Worm (Caenorhabditis elegans) whole organism, L4 larva: ENCODE data around the gene ttr-23.
A peak's percentile ranks its signal among the peaks of the same experiment; 100 is the strongest.

Source experiments
- D1046.2 ChIP-seq: fragments of 200-800 bp; sonication (Bioruptor generic); IDR thresholded peaks from 2 replicates; pipeline ENCODE4 v1.3.6; 2022; ENCODE audit warnings: missing genetic modification characterization, missing compliant biosample characterization
- F49E8.2 ChIP-seq: sonication (generic microtip); optimal IDR thresholded peaks from 2 replicates; lab custom pipeline; 2016; ENCODE audit warnings: missing compliant biosample characterization, mild to moderate bottlenecking, missing genetic modification characterization, borderline replicate concordance
- R02D3.7 ChIP-seq: fragments of 150-350 bp; sonication (generic microtip); optimal IDR thresholded peaks from 3 replicates; lab custom pipeline; 2014; ENCODE audit warnings: missing biosample characterization, missing genetic modification characterization
- T20F7.1 ChIP-seq: fragments of 200-800 bp; sonication (Bioruptor generic); optimal IDR thresholded peaks from 2 replicates; lab custom pipeline; 2018; ENCODE audit warnings: mild to moderate bottlenecking, missing genetic modification characterization, missing compliant biosample characterization
- aly-2 ChIP-seq: sonication (generic microtip); optimal IDR thresholded peaks from 2 replicates; lab custom pipeline; 2018; ENCODE audit warnings: missing biosample characterization, missing genetic modification characterization
- attf-4 ChIP-seq: sonication (generic microtip); optimal IDR thresholded peaks from 3 replicates; lab custom pipeline; 2017; ENCODE audit warnings: missing biosample characterization, missing genetic modification characterization
- ceh-28 ChIP-seq: fragments of 150-350 bp; optimal IDR thresholded peaks from 2 replicates; lab custom pipeline; 2014; ENCODE audit warnings: missing biosample characterization, missing genetic modification reagents, missing genetic modification characterization
- ceh-82 ChIP-seq: sonication (generic microtip); optimal IDR thresholded peaks from 2 replicates; lab custom pipeline; 2017; ENCODE audit warnings: missing biosample characterization, missing genetic modification characterization
- cey-2 ChIP-seq: sonication (generic microtip); optimal IDR thresholded peaks from 3 replicates; lab custom pipeline; 2017; ENCODE audit warnings: missing genetic modification characterization, mild to moderate bottlenecking, missing compliant biosample characterization, antibody characterized with exemption, borderline replicate concordance; ENCODE audit not compliant: insufficient read depth
- daf-16 ChIP-seq, 3 experiments: sonication (generic microtip); optimal IDR thresholded peaks; 2 replicates each; lab custom pipeline; 2016 to 2017; ENCODE audit warnings: missing genetic modification characterization in 3 of 3, missing genetic modification reagents in 3 of 3, mild to moderate bottlenecking in 2 of 3, missing compliant biosample characterization in 2 of 3, missing biosample characterization in 1 of 3, moderate library complexity in 1 of 3
- dmd-6 ChIP-seq: fragments of 200-800 bp; sonication (Bioruptor generic); IDR thresholded peaks from 2 replicates; pipeline ENCODE4 v1.3.6; 2022; ENCODE audit warnings: missing genetic modification reagents, missing genetic modification characterization, missing compliant biosample characterization
- dmd-8 ChIP-seq: fragments of 200-800 bp; sonication (Bioruptor generic); IDR thresholded peaks from 2 replicates; pipeline ENCODE4 v1.3.6; 2022; ENCODE audit warnings: missing genetic modification characterization, missing compliant biosample characterization
- fkh-10 ChIP-seq: fragments of 150-350 bp; optimal IDR thresholded peaks from 2 replicates; lab custom pipeline; 2014; ENCODE audit warnings: missing biosample characterization, missing genetic modification reagents, missing genetic modification characterization
- fos-1 ChIP-seq: fragments of 150-350 bp; optimal IDR thresholded peaks from 2 replicates; lab custom pipeline; 2014; ENCODE audit warnings: missing biosample characterization, missing genetic modification characterization
- hlh-30 ChIP-seq: sonication (generic microtip); optimal IDR thresholded peaks from 2 replicates; lab custom pipeline; 2017; ENCODE audit warnings: antibody characterized with exemption, mild to moderate bottlenecking, missing genetic modification characterization, missing compliant biosample characterization; ENCODE audit not compliant: insufficient read depth
- hmg-1.1 ChIP-seq: fragments of 200-800 bp; sonication (Bioruptor generic); IDR thresholded peaks from 2 replicates; pipeline ENCODE4 v1.3.6; 2022; ENCODE audit warnings: missing genetic modification reagents, missing genetic modification characterization, missing compliant biosample characterization
- jun-1 ChIP-seq: fragments of 150-350 bp; optimal IDR thresholded peaks from 2 replicates; lab custom pipeline; 2014; ENCODE audit warnings: missing biosample characterization, missing genetic modification reagents, missing genetic modification characterization
- lim-7 ChIP-seq: fragments of 200-800 bp; sonication (Bioruptor generic); IDR thresholded peaks from 2 replicates; pipeline ENCODE4 v1.3.6; 2022; ENCODE audit warnings: missing genetic modification characterization, missing compliant biosample characterization
- lin-1 ChIP-seq: fragments of 200-800 bp; sonication (Bioruptor generic); IDR thresholded peaks from 2 replicates; pipeline ENCODE4 v1.3.6; 2022; ENCODE audit warnings: missing genetic modification reagents, missing genetic modification characterization, missing compliant biosample characterization
- lin-39 ChIP-seq: fragments of 150-350 bp; optimal IDR thresholded peaks from 2 replicates; lab custom pipeline; 2014; ENCODE audit warnings: missing biosample characterization, missing genetic modification reagents, missing genetic modification characterization
- lir-3 ChIP-seq: sonication (generic microtip); optimal IDR thresholded peaks from 2 replicates; lab custom pipeline; 2016; ENCODE audit warnings: mild to moderate bottlenecking, missing genetic modification characterization, missing compliant biosample characterization
- madf-5 ChIP-seq, 2 experiments: fragments of 200-800 bp; sonication (Bioruptor generic); IDR thresholded peaks; 2 replicates each; pipeline ENCODE4 v1.3.6; 2022; ENCODE audit warnings: missing compliant biosample characterization in 2 of 2, missing genetic modification characterization in 2 of 2
- madf-9 ChIP-seq: fragments of 200-800 bp; sonication (Bioruptor generic); conservative IDR thresholded peaks from 2 replicates; pipeline ENCODE4 v1.3.6; 2022; ENCODE audit warnings: missing genetic modification reagents, missing genetic modification characterization, missing compliant biosample characterization
- mdt-29 ChIP-seq: fragments of 200-800 bp; sonication (Bioruptor generic); IDR thresholded peaks from 2 replicates; pipeline ENCODE4 v1.3.6; 2022; ENCODE audit warnings: missing genetic modification reagents, missing genetic modification characterization, missing compliant biosample characterization
- mep-1 ChIP-seq: fragments of 150-350 bp; sonication (generic microtip); optimal IDR thresholded peaks from 3 replicates; lab custom pipeline; 2014; ENCODE audit warnings: missing biosample characterization, missing genetic modification characterization
- mxl-3 ChIP-seq: fragments of 200-800 bp; sonication (Bioruptor generic); optimal IDR thresholded peaks from 2 replicates; lab custom pipeline; 2018; ENCODE audit warnings: mild to moderate bottlenecking, missing genetic modification characterization, missing compliant biosample characterization
- nhr-10 ChIP-seq: fragments of 150-350 bp; optimal IDR thresholded peaks from 2 replicates; lab custom pipeline; 2014; ENCODE audit warnings: missing biosample characterization, missing genetic modification characterization
- nhr-42 ChIP-seq: fragments of 200-800 bp; sonication (Bioruptor generic); IDR thresholded peaks from 2 replicates; pipeline ENCODE4 v1.3.6; 2022; ENCODE audit warnings: missing genetic modification characterization, missing compliant biosample characterization
- nhr-48 ChIP-seq: sonication (generic microtip); optimal IDR thresholded peaks from 2 replicates; lab custom pipeline; 2016; ENCODE audit warnings: mild to moderate bottlenecking, missing genetic modification characterization, missing compliant biosample characterization
- nhr-6 ChIP-seq: fragments of 150-350 bp; optimal IDR thresholded peaks from 2 replicates; lab custom pipeline; 2014; ENCODE audit warnings: missing biosample characterization, missing genetic modification characterization
- sdz-12 ChIP-seq: fragments of 200-800 bp; sonication (Bioruptor generic); optimal IDR thresholded peaks from 2 replicates; lab custom pipeline; 2018; ENCODE audit warnings: mild to moderate bottlenecking, missing genetic modification characterization, missing compliant biosample characterization
- set-16 ChIP-seq: fragments of 200-800 bp; sonication (Bioruptor generic); IDR thresholded peaks from 2 replicates; pipeline ENCODE4 v1.3.6; 2022; ENCODE audit warnings: missing genetic modification reagents, missing genetic modification characterization, missing compliant biosample characterization
- spr-3 ChIP-seq: fragments of 200-800 bp; sonication (Bioruptor generic); optimal IDR thresholded peaks from 2 replicates; lab custom pipeline; 2018; ENCODE audit warnings: mild to moderate bottlenecking, missing genetic modification characterization, missing compliant biosample characterization
- tag-97 ChIP-seq: fragments of 200-800 bp; sonication (Bioruptor generic); IDR thresholded peaks from 2 replicates; pipeline ENCODE4 v1.3.6; 2022; ENCODE audit warnings: missing genetic modification characterization, missing compliant biosample characterization
- unc-39 ChIP-seq: sonication (generic microtip); optimal IDR thresholded peaks from 2 replicates; lab custom pipeline; 2017; ENCODE audit warnings: missing biosample characterization, missing genetic modification characterization
- zfp-2 ChIP-seq: sonication (generic microtip); optimal IDR thresholded peaks from 2 replicates; lab custom pipeline; 2016; ENCODE audit warnings: mild to moderate bottlenecking, missing genetic modification characterization, missing compliant biosample characterization

Gene ttr-23

DNA sequence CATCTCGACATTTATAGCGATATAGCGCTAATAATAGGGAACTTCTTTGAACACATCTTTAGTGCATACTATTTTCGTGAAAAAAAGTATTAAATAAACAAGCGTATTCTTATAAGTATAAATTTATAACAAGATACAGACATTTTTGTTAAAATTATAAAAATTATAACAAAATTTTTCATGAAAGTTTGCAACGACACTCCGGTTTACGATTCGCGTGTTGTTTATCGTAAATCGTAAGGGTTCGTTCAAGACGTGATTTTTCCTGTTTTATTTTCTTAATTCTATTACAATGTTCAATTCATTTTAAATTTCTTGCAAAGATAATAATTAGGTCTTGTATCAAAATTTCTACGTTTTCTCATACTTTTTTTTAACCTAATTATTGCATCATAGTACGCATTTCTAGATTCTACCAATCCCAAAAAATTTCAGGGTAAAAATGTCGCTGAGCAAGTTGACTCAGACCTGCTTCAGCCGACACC lies 9.1 kb upstream of the ttr-23 start, which contains the start of gene scpl-4:
scpl-4 (plus strand) TSS at position 435 of the 485 bp plus-strand sequence.
- TF ChIP-seq T20F7.1 (GFP tag; lab: Kevin White, UChicago) (peak; percentile 88), R02D3.7 (tag; lab: Kevin White, UChicago) (peak; percentile 21), madf-5 (GFP tag; IDR thresholded peaks at IDR 0.05; lab: Robert Waterston, UW) (no peak)
- TF ChIP-seq, all 104 proteins: peak for 2

DNA sequence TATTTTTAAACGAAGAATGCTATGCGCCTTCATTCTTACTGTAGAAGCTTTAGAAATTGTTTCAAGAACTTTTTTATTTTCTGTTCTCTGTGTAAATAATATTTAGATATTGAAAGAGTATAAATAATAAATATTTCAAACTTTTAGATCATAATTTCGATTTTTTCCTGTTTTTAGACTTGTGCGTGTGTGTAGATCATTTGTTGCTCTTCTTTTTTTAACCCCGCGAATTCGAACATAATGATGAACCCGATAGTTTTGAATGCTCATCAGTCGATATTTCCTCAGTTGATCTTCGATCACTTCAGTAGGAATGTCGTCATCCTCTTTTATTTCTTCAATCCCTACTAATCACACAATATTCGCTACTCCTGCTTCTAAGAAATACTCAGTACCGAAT lies 7.6 kb upstream of the ttr-23 start, which contains the start of gene T21C9.13:
T21C9.13 (plus strand) TSS at position 33 of the 400 bp plus-strand sequence.
- no peak for TF ChIP-seq nhr-48 (tag; lab: Kevin White, UChicago)
- no peak for TF ChIP-seq fkh-10 (GFP tag; lab: Kevin White, UChicago)
- TF ChIP-seq lin-1 (GFP tag; lab: Robert Waterston, UW), result no peak
- TF ChIP-seq tag-97 (GFP tag; lab: Robert Waterston, UW), result no peak
- no peak for TF ChIP-seq unc-39
- TF ChIP-seq cey-2 (tag; lab: Kevin White, UChicago), result no peak
- TF ChIP-seq daf-16 (GFP tag; optimal IDR thresholded peaks at IDR 0.05; lab: Kevin White, UChicago), result no peak
- no peak for TF ChIP-seq daf-16 (tag; optimal IDR thresholded peaks at IDR 0.05; lab: Kevin White, UChicago)
- TF ChIP-seq lim-7 (GFP tag; lab: Robert Waterston, UW), result no peak
- no peak for TF ChIP-seq mdt-29
- TF ChIP-seq, all 104 proteins: peak for 0

- TF ChIP-seq lir-3 (tag; lab: Kevin White, UChicago) (no peak), F49E8.2 (no peak), sdz-12 (GFP tag; lab: Kevin White, UChicago) (no peak), zfp-2 (tag; lab: Kevin White, UChicago) (no peak), dmd-6 (GFP tag; lab: Robert Waterston, UW) (no peak), madf-9 (no peak), nhr-42 (GFP tag; lab: Robert Waterston, UW) (no peak), mxl-3 (GFP tag; lab: Kevin White, UChicago) (no peak), fos-1 (no peak), attf-4 (tag; lab: Kevin White, UChicago) (no peak)
Observed at ce11 chrV:10594810-10595209, 5.2 kb upstream of the ttr-23 start, which contains the start of gene T21C9.11. Gene T21C9.11, minus strand, starts transcription at chrV:10594910.

ce11 chrV:10592479-10592878 lies 2.8 kb upstream of the ttr-23 start, which contains the start of gene T21C9.9:
Gene T21C9.9, minus strand, starts transcription at chrV:10592579.
- TF ChIP-seq set-16 (GFP tag; lab: Robert Waterston, UW) (no peak), hmg-1.1 (GFP tag; lab: Robert Waterston, UW) (no peak), D1046.2 (GFP tag; lab: Robert Waterston, UW) (no peak), hlh-30 (no peak), ceh-82 (no peak), aly-2 (tag; lab: Kevin White, UChicago) (no peak), dmd-8 (GFP tag; lab: Robert Waterston, UW) (no peak), lin-39 (no peak), nhr-10 (tag; lab: Kevin White, UChicago) (no peak), jun-1 (tag; lab: Kevin White, UChicago) (no peak), spr-3 (no peak)

ce11 chrV:10588694-10589093 lies 966 bp downstream of the ttr-23 start, which contains the start of gene srg-32:
Gene srg-32, minus strand, starts transcription at chrV:10588794.
- no peak for TF ChIP-seq attf-4 (tag; lab: Kevin White, UChicago)
- TF ChIP-seq lim-7 (GFP tag; lab: Robert Waterston, UW), result no peak
- no peak for TF ChIP-seq lin-39
- no peak for TF ChIP-seq nhr-10 (tag; lab: Kevin White, UChicago)
- TF ChIP-seq tag-97 (GFP tag; lab: Robert Waterston, UW), result no peak
- TF ChIP-seq mep-1 (tag; lab: Kevin White, UChicago), result no peak
- TF ChIP-seq nhr-6 (tag; lab: Kevin White, UChicago), result no peak
- no peak for TF ChIP-seq ceh-28 (tag; lab: Kevin White, UChicago)
